Fruit fly (Drosophila melanogaster) whole organism, embryonic: Measurements from ENCODE around the gene dpr3.

ENCODE experiments used
- Aef1 ChIP-seq: fragments of 200-800 bp; sonication (Bioruptor generic); IDR thresholded peaks from 3 replicates; pipeline ENCODE4 v1.3.6; 2022; ENCODE audit warnings: missing biosample characterization, missing genetic modification characterization
- Antp ChIP-seq: fragments of 200-800 bp; sonication (Bioruptor generic); optimal IDR thresholded peaks from 3 replicates; lab custom pipeline; 2016; ENCODE audit warnings: missing biosample characterization, missing genetic modification characterization
- Atf-2 ChIP-seq: fragments of 200-800 bp; sonication (Bioruptor generic); optimal IDR thresholded peaks from 2 replicates; lab custom pipeline; 2016; ENCODE audit warnings: missing biosample characterization, missing genetic modification characterization
- CG1024 ChIP-seq: fragments of 200-800 bp; sonication (Bioruptor generic); IDR thresholded peaks from 2 replicates; pipeline ENCODE4 v1.3.6; 2022; ENCODE audit warnings: missing biosample characterization, missing genetic modification characterization
- CG10267 ChIP-seq: fragments of 200-800 bp; sonication (Bioruptor generic); optimal IDR thresholded peaks from 2 replicates; lab custom pipeline; 2018; ENCODE audit warnings: missing biosample characterization, mild to moderate bottlenecking, missing genetic modification characterization, moderate library complexity
- CG10959 ChIP-seq: fragments of 200-800 bp; sonication (Bioruptor generic); IDR thresholded peaks from 2 replicates; pipeline ENCODE4 v1.3.6; 2022; ENCODE audit warnings: missing biosample characterization, missing genetic modification characterization
- CG11456 ChIP-seq: fragments of 200-800 bp; sonication (Bioruptor generic); IDR thresholded peaks from 3 replicates; pipeline ENCODE4 v1.3.6; 2022; ENCODE audit warnings: missing biosample characterization, missing genetic modification characterization
- CG11723 ChIP-seq: fragments of 200-800 bp; sonication (Bioruptor generic); optimal IDR thresholded peaks from 2 replicates; lab custom pipeline; 2017; ENCODE audit warnings: missing biosample characterization, mild to moderate bottlenecking, missing genetic modification characterization
- CG13296 ChIP-seq: fragments of 200-800 bp; sonication (Bioruptor generic); optimal IDR thresholded peaks from 3 replicates; lab custom pipeline; 2018; ENCODE audit warnings: missing biosample characterization, mild to moderate bottlenecking, missing genetic modification characterization
- CG13775 ChIP-seq: fragments of 200-800 bp; sonication (Bioruptor generic); optimal IDR thresholded peaks from 3 replicates; lab custom pipeline; 2017; ENCODE audit warnings: missing biosample characterization, mild to moderate bottlenecking, missing genetic modification characterization
- CG15514 ChIP-seq: fragments of 200-800 bp; sonication (Bioruptor generic); optimal IDR thresholded peaks from 3 replicates; lab custom pipeline; 2017; ENCODE audit warnings: missing biosample characterization, missing genetic modification characterization, mild to moderate bottlenecking, moderate library complexity, missing genetic modification reagents
- CG17186 ChIP-seq: fragments of 200-800 bp; sonication (Bioruptor generic); optimal IDR thresholded peaks from 3 replicates; lab custom pipeline; 2017; ENCODE audit warnings: missing biosample characterization, missing genetic modification reagents, missing genetic modification characterization
- CG17568 ChIP-seq: fragments of 200-800 bp; sonication (Bioruptor generic); optimal IDR thresholded peaks from 2 replicates; lab custom pipeline; 2018; ENCODE audit warnings: missing biosample characterization, mild to moderate bottlenecking, missing genetic modification characterization, moderate library complexity
- CG17829 ChIP-seq: fragments of 200-800 bp; optimal IDR thresholded peaks from 2 replicates; lab custom pipeline; 2019; ENCODE audit warnings: missing biosample characterization, mild to moderate bottlenecking, missing genetic modification characterization, moderate library complexity
- CG2202 ChIP-seq: fragments of 200-800 bp; sonication (Bioruptor generic); optimal IDR thresholded peaks from 2 replicates; lab custom pipeline; 2018; ENCODE audit warnings: missing biosample characterization, mild to moderate bottlenecking, missing genetic modification characterization
- CG33557 ChIP-seq: fragments of 200-800 bp; sonication (Bioruptor generic); optimal IDR thresholded peaks from 2 replicates; lab custom pipeline; 2019; ENCODE audit warnings: missing biosample characterization, mild to moderate bottlenecking, missing genetic modification characterization, moderate library complexity
- CG4360 ChIP-seq: fragments of 200-800 bp; sonication (Bioruptor generic); IDR thresholded peaks from 2 replicates; pipeline ENCODE4 v1.3.6; 2022; ENCODE audit warnings: missing biosample characterization, missing genetic modification characterization
- CG4854 ChIP-seq: fragments of 200-800 bp; sonication (Bioruptor generic); optimal IDR thresholded peaks from 2 replicates; lab custom pipeline; 2016; ENCODE audit warnings: missing biosample characterization, missing genetic modification characterization, inconsistent platforms
- CG5180 ChIP-seq: fragments of 200-800 bp; sonication (Bioruptor generic); optimal IDR thresholded peaks from 3 replicates; lab custom pipeline; 2017; ENCODE audit warnings: missing biosample characterization, missing genetic modification characterization, mild to moderate bottlenecking, moderate library complexity, missing genetic modification reagents
- CG7786 ChIP-seq: fragments of 200-800 bp; sonication (Bioruptor generic); optimal IDR thresholded peaks from 2 replicates; lab custom pipeline; 2016; ENCODE audit warnings: missing biosample characterization, missing genetic modification characterization
- CG7839 ChIP-seq: fragments of 200-800 bp; sonication (Bioruptor generic); optimal IDR thresholded peaks from 3 replicates; lab custom pipeline; 2018; ENCODE audit warnings: missing biosample characterization, mild to moderate bottlenecking, missing genetic modification characterization, moderate library complexity
- CG8944 ChIP-seq: fragments of 200-800 bp; sonication (Bioruptor generic); optimal IDR thresholded peaks from 3 replicates; lab custom pipeline; 2016; ENCODE audit warnings: missing biosample characterization, missing genetic modification characterization
- CG9215 ChIP-seq: fragments of 200-800 bp; sonication (Bioruptor generic); IDR thresholded peaks from 2 replicates; pipeline ENCODE4 v1.3.6; 2022; ENCODE audit warnings: missing biosample characterization, missing genetic modification characterization
- Chrac-16 ChIP-seq: fragments of 200-800 bp; sonication (Bioruptor generic); optimal IDR thresholded peaks from 3 replicates; lab custom pipeline; 2016; ENCODE audit warnings: missing biosample characterization, missing genetic modification characterization
- Deaf1 ChIP-seq: fragments of 200-800 bp; optimal IDR thresholded peaks from 3 replicates; lab custom pipeline; 2019; ENCODE audit warnings: missing biosample characterization, mild to moderate bottlenecking, missing genetic modification characterization, moderate library complexity
- Hr3 ChIP-seq: fragments of 200-800 bp; sonication (Bioruptor generic); optimal IDR thresholded peaks from 3 replicates; lab custom pipeline; 2016; ENCODE audit warnings: missing biosample characterization, missing genetic modification characterization
- NC2α ChIP-seq: fragments of 200-800 bp; sonication (Bioruptor generic); optimal IDR thresholded peaks from 2 replicates; lab custom pipeline; 2016; ENCODE audit warnings: missing biosample characterization, missing genetic modification characterization
- NFAT ChIP-seq: fragments of 200-800 bp; sonication (Bioruptor generic); IDR thresholded peaks from 2 replicates; pipeline ENCODE4 v1.3.6; 2022; ENCODE audit warnings: missing biosample characterization, missing genetic modification characterization
- Sry-β ChIP-seq: fragments of 200-800 bp; sonication (Bioruptor generic); optimal IDR thresholded peaks from 2 replicates; lab custom pipeline; 2018; ENCODE audit warnings: missing biosample characterization, mild to moderate bottlenecking, missing genetic modification characterization, moderate library complexity
- Xbp1 ChIP-seq: fragments of 200-800 bp; sonication (Bioruptor generic); optimal IDR thresholded peaks from 3 replicates; lab custom pipeline; 2016; ENCODE audit warnings: missing biosample characterization, mild to moderate bottlenecking, missing genetic modification characterization
- Xrp1 ChIP-seq: fragments of 200-800 bp; sonication (Bioruptor generic); IDR thresholded peaks from 2 replicates; pipeline ENCODE4 v1.3.6; 2022; ENCODE audit warnings: missing biosample characterization, missing genetic modification characterization
- YL-1 ChIP-seq: fragments of 200-800 bp; sonication (Bioruptor generic); optimal IDR thresholded peaks from 3 replicates; lab custom pipeline; 2017; ENCODE audit warnings: missing biosample characterization, mild to moderate bottlenecking, missing genetic modification characterization
- ap ChIP-seq: fragments of 200-800 bp; sonication (Bioruptor generic); IDR thresholded peaks from 2 replicates; pipeline ENCODE4 v1.3.6; 2022; ENCODE audit warnings: missing biosample characterization, missing genetic modification characterization
- bbx ChIP-seq: fragments of 200-800 bp; sonication (Bioruptor generic); IDR thresholded peaks from 2 replicates; pipeline ENCODE4 v1.3.6; 2022; ENCODE audit warnings: missing biosample characterization, missing genetic modification characterization; ENCODE audit not compliant: partially characterized antibody
- chif ChIP-seq, 2 experiments: fragments of 200-800 bp; sonication (Bioruptor generic); optimal IDR thresholded peaks; 3 replicates each; lab custom pipeline; 2016; ENCODE audit warnings: missing biosample characterization in 2 of 2, missing genetic modification characterization in 2 of 2
- dpn ChIP-seq, 2 experiments: fragments of 200-800 bp; sonication (Bioruptor generic); optimal IDR thresholded peaks; 3 replicates each; lab custom pipeline; 2016; ENCODE audit warnings: missing biosample characterization in 2 of 2, missing genetic modification characterization in 2 of 2
- exex ChIP-seq: fragments of 200-800 bp; sonication (Bioruptor generic); optimal IDR thresholded peaks from 4 replicates; lab custom pipeline; 2018; ENCODE audit warnings: missing biosample characterization, mild to moderate bottlenecking, missing genetic modification characterization, moderate library complexity
- grn ChIP-seq: fragments of 200-800 bp; sonication (Bioruptor generic); optimal IDR thresholded peaks from 3 replicates; lab custom pipeline; 2017; ENCODE audit warnings: missing biosample characterization, missing genetic modification characterization
- hbn ChIP-seq: fragments of 200-800 bp; sonication (Bioruptor generic); IDR thresholded peaks from 2 replicates; pipeline ENCODE4 v1.3.6; 2022; ENCODE audit warnings: missing biosample characterization, missing genetic modification characterization; ENCODE audit not compliant: partially characterized antibody
- hkb ChIP-seq, 2 experiments: fragments of 200-800 bp in 1 of 2; fragments of >200 bp in 1 of 2; sonication (Bioruptor generic) in 1 of 2; IDR thresholded peaks in 1 of 2; optimal IDR thresholded peaks in 1 of 2; 2 replicates each; pipeline versions ENCODE4 v1.3.6 to Lab custom; 2017 to 2022; ENCODE audit warnings: missing biosample characterization in 1 of 2, missing genetic modification characterization in 1 of 2
- lab ChIP-seq: fragments of 200-800 bp; sonication (Bioruptor generic); optimal IDR thresholded peaks from 3 replicates; lab custom pipeline; 2017; ENCODE audit warnings: missing biosample characterization, missing genetic modification characterization, mild to moderate bottlenecking, moderate library complexity, missing genetic modification reagents
- onecut ChIP-seq: fragments of 200-800 bp; sonication (Bioruptor generic); IDR thresholded peaks from 2 replicates; pipeline ENCODE4 v1.3.6; 2022; ENCODE audit warnings: missing biosample characterization, missing genetic modification characterization
- org-1 ChIP-seq: fragments of 200-800 bp; sonication (Bioruptor generic); optimal IDR thresholded peaks from 2 replicates; lab custom pipeline; 2017; ENCODE audit warnings: missing biosample characterization, missing genetic modification characterization
- row ChIP-seq: fragments of 200-800 bp; sonication (Bioruptor generic); IDR thresholded peaks from 3 replicates; pipeline ENCODE4 v1.3.6; 2022; ENCODE audit warnings: missing biosample characterization, missing genetic modification characterization
- schlank ChIP-seq: fragments of 200-800 bp; sonication (Bioruptor generic); optimal IDR thresholded peaks from 2 replicates; lab custom pipeline; 2018; ENCODE audit warnings: missing biosample characterization, mild to moderate bottlenecking, missing genetic modification characterization
- seq ChIP-seq: fragments of 200-800 bp; sonication (Bioruptor generic); IDR thresholded peaks from 2 replicates; pipeline ENCODE4 v1.3.6; 2022; ENCODE audit warnings: missing biosample characterization, missing genetic modification characterization
- sisA ChIP-seq: fragments of 200-800 bp; sonication (Bioruptor generic); IDR thresholded peaks from 2 replicates; pipeline ENCODE4 v1.3.6; 2022; ENCODE audit warnings: missing biosample characterization, missing genetic modification characterization
- so ChIP-seq: fragments of 200-800 bp; sonication (Bioruptor generic); IDR thresholded peaks from 3 replicates; pipeline ENCODE4 v1.3.6; 2022; ENCODE audit warnings: missing biosample characterization, missing genetic modification characterization
- ssp ChIP-seq: fragments of 200-800 bp; sonication (Bioruptor generic); IDR thresholded peaks from 2 replicates; pipeline ENCODE4 v1.3.6; 2022; ENCODE audit warnings: missing biosample characterization, missing genetic modification characterization
- tna ChIP-seq: fragments of 200-800 bp; sonication (Bioruptor generic); IDR thresholded peaks from 2 replicates; pipeline ENCODE4 v1.3.6; 2022; ENCODE audit warnings: missing biosample characterization, missing genetic modification characterization; ENCODE audit not compliant: partially characterized antibody

The dpr3 gene

dm6 chr2L:2147208-2147607 lies 37.5 kb upstream of the dpr3 start, which contains the start of the genes CG11723 and Tbcd (continued):
- peak; percentile 68 for TF ChIP-seq NC2α (GFP tag; lab: Kevin White, UChicago)
- TF ChIP-seq CG4360: peak; percentile 68
- peak; percentile 88 for TF ChIP-seq so
- peak; percentile 77 for TF ChIP-seq CG10959
- no peak for TF ChIP-seq CG13296 (GFP tag; lab: Kevin White, UChicago)
- peak; percentile 87 for TF ChIP-seq CG15514
- TF ChIP-seq hbn (GFP tag; lab: Robert Waterston, UW): peak; percentile 42; the same call in 1 of the 2 replicates
- TF ChIP-seq CG8944 (GFP tag; lab: Kevin White, UChicago): peak; percentile 88
- TF ChIP-seq row: peak; percentile 98
- peak; percentile 81 for TF ChIP-seq ssp (GFP tag; lab: Robert Waterston, UW)
- no peak for TF ChIP-seq CG5180 (GFP tag; lab: Kevin White, UChicago)
- peak; percentile 82 for TF ChIP-seq CG10267
- peak; percentile 86 for TF ChIP-seq NFAT
- TF ChIP-seq CG11723 (GFP tag; lab: Kevin White, UChicago): no peak
- no peak for TF ChIP-seq CG7839
- peak; percentile 88 for TF ChIP-seq Chrac-16
- 0 out of 2 replicates have a peak, but pooled peaks have one; percentile 27 for TF ChIP-seq bbx (GFP tag; lab: Robert Waterston, UW)
- TF ChIP-seq Xrp1: peak; percentile 96
- TF ChIP-seq seq (GFP tag; lab: Robert Waterston, UW): peak; percentile 85
- peak; percentile 68 for TF ChIP-seq CG4854 (GFP tag; lab: Kevin White, UChicago)
- TF ChIP-seq grn (GFP tag; lab: Kevin White, UChicago): peak; percentile 15
- TF ChIP-seq YL-1 (GFP tag; lab: Kevin White, UChicago): peak; percentile 89
- TF ChIP-seq CG11456: peak; percentile 94
- peak; percentile 68 for TF ChIP-seq org-1 (GFP tag; lab: Kevin White, UChicago)
- TF ChIP-seq Aef1 (GFP tag; lab: Robert Waterston, UW): peak; percentile 85
- peak; percentile 62 to 89 for TF ChIP-seq chif (GFP tag; optimal IDR thresholded peaks at IDR 0.05; lab: Kevin White, UChicago)
- peak; percentile 71 for TF ChIP-seq CG33557 (GFP tag; lab: Kevin White, UChicago)
- peak; percentile 66 for TF ChIP-seq schlank (tag; lab: Kevin White, UChicago)
- TF ChIP-seq CG13775 (GFP tag; lab: Kevin White, UChicago): peak; percentile 88
- TF ChIP-seq sisA (GFP tag; lab: Robert Waterston, UW): peak; percentile 90
- peak; percentile 89 for TF ChIP-seq CG7786 (GFP tag; lab: Kevin White, UChicago)
- peak; percentile 86 for TF ChIP-seq onecut (GFP tag; lab: Robert Waterston, UW)
- peak; percentile 90 for TF ChIP-seq CG17829 (tag; lab: Kevin White, UChicago)
- no peak for TF ChIP-seq hkb (optimal IDR thresholded peaks at IDR 0.05; lab: Kevin White, UChicago)
- peak; percentile 95 for TF ChIP-seq hkb (GFP tag; IDR thresholded peaks at IDR 0.05; lab: Robert Waterston, UW)
- peak; percentile 86 for TF ChIP-seq Antp (GFP tag; lab: Kevin White, UChicago)
- peak; percentile 88 for TF ChIP-seq dpn (GFP tag; optimal IDR thresholded peaks at IDR 0.05; lab: Kevin White, UChicago)
- TF ChIP-seq CG2202 (tag; lab: Kevin White, UChicago): peak; percentile 63
- TF ChIP-seq ap (GFP tag; lab: Robert Waterston, UW): peak; percentile 90
- TF ChIP-seq Atf-2 (GFP tag; lab: Kevin White, UChicago): peak; percentile 83
- peak; percentile 64 for TF ChIP-seq Sry-β
- no peak for TF ChIP-seq CG17568
- TF ChIP-seq CG17186: peak; percentile 63
- peak; percentile 80 for TF ChIP-seq CG1024
- TF ChIP-seq CG9215 (GFP tag; lab: Robert Waterston, UW): peak; percentile 90
- TF ChIP-seq exex (tag; lab: Kevin White, UChicago): no peak
- TF ChIP-seq lab (GFP tag; lab: Kevin White, UChicago): no peak
- TF ChIP-seq Xbp1: peak; percentile 86
- TF ChIP-seq Hr3 (GFP tag; lab: Kevin White, UChicago): peak; percentile 75
- no peak for TF ChIP-seq tna
- no peak for TF ChIP-seq Deaf1 (tag; lab: Kevin White, UChicago)
